Worm (Caenorhabditis elegans) whole organism, L4 larva: ENCODE data around the gene T06C10.3.

Experiments
- lin-39 ChIP-seq: fragments of 150-350 bp; optimal IDR thresholded peaks from 2 replicates; lab custom pipeline; 2014; ENCODE audit warnings: missing biosample characterization, missing genetic modification reagents, missing genetic modification characterization
- zag-1 ChIP-seq: fragments of 150-350 bp; optimal IDR thresholded peaks from 2 replicates; lab custom pipeline; 2014; ENCODE audit warnings: missing biosample characterization, missing genetic modification characterization

DNA sequence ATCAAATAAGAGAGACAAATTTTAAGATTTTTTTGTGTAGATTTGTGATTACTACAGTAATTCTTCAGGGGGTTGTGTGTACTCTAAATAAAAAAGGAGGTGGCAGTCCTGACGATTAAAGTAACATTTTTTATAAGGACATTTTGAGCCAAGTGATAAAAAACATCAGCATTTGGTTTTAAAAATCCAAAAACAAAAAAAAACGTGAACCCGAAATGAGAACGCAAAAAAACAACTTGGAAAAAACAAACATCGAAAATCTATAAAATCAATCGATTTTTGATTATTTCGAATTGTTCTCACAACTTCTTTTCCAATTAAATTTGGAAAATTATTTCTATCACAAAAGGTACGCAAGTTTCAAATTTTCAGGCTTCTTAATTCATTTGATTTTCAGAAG is at the start of gene T06C10.3:
- TF ChIP-seq zag-1 (tag; lab: Kevin White, UChicago) (no peak), lin-39 (tag; lab: Kevin White, UChicago) (no peak)
